Worm (Caenorhabditis elegans) whole organism, L4 larva: ENCODE data around the gene Y4C6B.7.
A peak's percentile ranks its signal among the peaks of the same experiment; 100 is the strongest.

ENCODE experiments used
- F37D6.2 ChIP-seq: sonication (generic microtip); optimal IDR thresholded peaks from 2 replicates; lab custom pipeline; 2016; ENCODE audit warnings: mild to moderate bottlenecking, missing genetic modification characterization, missing compliant biosample characterization
- nhr-28 ChIP-seq: fragments of 150-350 bp; optimal IDR thresholded peaks from 2 replicates; lab custom pipeline; 2014; ENCODE audit warnings: missing biosample characterization, missing genetic modification characterization
- pha-4 ChIP-seq, 2 experiments: fragments of 150-350 bp in 1 of 2; fragments of 200-800 bp in 1 of 2; sonication (Bioruptor generic) in 1 of 2; IDR thresholded peaks in 1 of 2; optimal IDR thresholded peaks in 1 of 2; 2 replicates each; pipeline versions ENCODE4 v1.3.6 to Lab custom; 2014 to 2022; ENCODE audit warnings: missing genetic modification characterization in 2 of 2, missing genetic modification reagents in 2 of 2, missing biosample characterization in 1 of 2, missing compliant biosample characterization in 1 of 2
- unc-39 ChIP-seq: sonication (generic microtip); optimal IDR thresholded peaks from 2 replicates; lab custom pipeline; 2017; ENCODE audit warnings: missing biosample characterization, missing genetic modification characterization

DNA sequence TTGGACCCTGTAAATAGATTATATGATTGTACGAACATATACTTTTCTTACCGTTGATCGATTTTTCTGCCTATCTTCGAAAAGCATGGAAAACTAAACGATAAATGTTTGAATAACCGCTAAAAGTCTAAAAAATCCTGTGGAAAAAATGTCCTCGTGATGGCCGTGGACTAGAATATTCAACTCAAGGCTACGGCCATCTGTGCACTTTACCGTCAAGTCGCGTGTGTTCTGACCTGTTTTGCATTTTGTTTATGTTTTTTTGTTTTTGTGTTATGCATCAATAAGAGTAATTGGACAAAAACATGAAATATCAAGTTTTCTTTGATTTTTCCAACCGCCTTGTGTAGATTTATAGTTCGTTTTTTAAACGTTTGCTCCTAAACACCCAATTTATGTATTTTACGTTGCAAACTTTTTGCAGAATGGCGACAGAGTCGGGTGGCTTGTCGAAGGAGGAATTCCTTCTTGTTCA, 10.9 kb upstream of the Y4C6B.7 start, which contains the start of the genes hda-6 and F41H10.4:
- peak; percentile 20 for TF ChIP-seq nhr-28 (tag; lab: Kevin White, UChicago)
- TF ChIP-seq pha-4 (GFP tag; IDR thresholded peaks at IDR 0.05; lab: Robert Waterston, UW), result no peak
- TF ChIP-seq pha-4 (tag; optimal IDR thresholded peaks at IDR 0.05; lab: Kevin White, UChicago), result peak; percentile 81
- TF ChIP-seq F37D6.2 (tag; lab: Kevin White, UChicago), result no peak
- no peak for TF ChIP-seq unc-39 (tag; lab: Kevin White, UChicago)
